Fruit fly (Drosophila melanogaster) whole organism, adult: Measurements from ENCODE around the gene PPP4R2r.

Source experiments
- CG11617 ChIP-seq: fragments of 200-800 bp; sonication (Bioruptor generic); optimal IDR thresholded peaks from 2 replicates; lab custom pipeline; 2017; ENCODE audit warnings: mild to moderate bottlenecking, missing biosample characterization, missing genetic modification reagents, missing genetic modification characterization
- CG12768 ChIP-seq: fragments of 200-800 bp; sonication (Bioruptor generic); optimal IDR thresholded peaks from 2 replicates; lab custom pipeline; 2017; ENCODE audit warnings: missing biosample characterization, missing genetic modification characterization, mild to moderate bottlenecking, moderate library complexity, missing genetic modification reagents
- CG14711 ChIP-seq: fragments of 200-800 bp; sonication (Bioruptor generic); optimal IDR thresholded peaks from 2 replicates; lab custom pipeline; 2018; ENCODE audit warnings: missing biosample characterization, mild to moderate bottlenecking, missing genetic modification characterization, moderate library complexity
- CG1620 ChIP-seq: fragments of 200-800 bp; sonication (Bioruptor generic); optimal IDR thresholded peaks from 2 replicates; lab custom pipeline; 2016; ENCODE audit warnings: missing biosample characterization, missing genetic modification characterization
- CG33017 ChIP-seq: fragments of 200-800 bp; sonication (Bioruptor generic); optimal IDR thresholded peaks from 2 replicates; lab custom pipeline; 2018; ENCODE audit warnings: missing biosample characterization, mild to moderate bottlenecking, missing genetic modification characterization, moderate library complexity
- CG5204 ChIP-seq: fragments of 200-800 bp; sonication (Bioruptor generic); optimal IDR thresholded peaks from 2 replicates; lab custom pipeline; 2016; ENCODE audit warnings: missing biosample characterization, missing genetic modification characterization
- CG7045 ChIP-seq: fragments of 200-800 bp; sonication (Bioruptor generic); optimal IDR thresholded peaks from 2 replicates; lab custom pipeline; 2017; ENCODE audit warnings: missing biosample characterization, mild to moderate bottlenecking, missing genetic modification characterization
- CG7101 ChIP-seq: fragments of 200-800 bp; sonication (Bioruptor generic); optimal IDR thresholded peaks from 2 replicates; lab custom pipeline; 2018; ENCODE audit warnings: missing biosample characterization, mild to moderate bottlenecking, missing genetic modification characterization, moderate library complexity
- Clk ChIP-seq: fragments of 200-800 bp; sonication (Bioruptor generic); optimal IDR thresholded peaks from 2 replicates; lab custom pipeline; 2017; ENCODE audit warnings: missing biosample characterization, missing genetic modification characterization
- Crg-1 ChIP-seq: fragments of 200-800 bp; sonication (Bioruptor generic); optimal IDR thresholded peaks from 2 replicates; lab custom pipeline; 2016; ENCODE audit warnings: missing biosample characterization, missing genetic modification characterization
- Hr96 ChIP-seq: fragments of 200-800 bp; sonication (Bioruptor generic); optimal IDR thresholded peaks from 2 replicates; lab custom pipeline; 2016; ENCODE audit warnings: missing biosample characterization, missing genetic modification characterization
- Mnt ChIP-seq: fragments of 200-800 bp; sonication (Bioruptor generic); optimal IDR thresholded peaks from 2 replicates; lab custom pipeline; 2016; ENCODE audit warnings: missing biosample characterization, mild to moderate bottlenecking, missing genetic modification characterization
- bab1 ChIP-seq: fragments of 200-800 bp; sonication (Bioruptor generic); optimal IDR thresholded peaks from 3 replicates; lab custom pipeline; 2019; ENCODE audit warnings: missing biosample characterization, mild to moderate bottlenecking, missing genetic modification characterization, moderate library complexity
- cic ChIP-seq: fragments of 200-800 bp; sonication (Bioruptor generic); optimal IDR thresholded peaks from 2 replicates; lab custom pipeline; 2017; ENCODE audit warnings: missing biosample characterization, mild to moderate bottlenecking, missing genetic modification characterization, moderate library complexity
- cnc ChIP-seq, 2 experiments: fragments of >200 bp; optimal IDR thresholded peaks; 2 replicates each; lab custom pipeline; 2017
- kay ChIP-seq: fragments of 200-800 bp; sonication (Bioruptor generic); peaks from one replicate; lab custom pipeline; 2016; ENCODE audit warnings: missing biosample characterization, missing genetic modification characterization, borderline replicate concordance
- ovo ChIP-seq: fragments of 200-800 bp; sonication (Bioruptor generic); optimal IDR thresholded peaks from 2 replicates; lab custom pipeline; 2016; ENCODE audit warnings: missing biosample characterization, missing genetic modification characterization
- pad ChIP-seq: fragments of 200-800 bp; sonication (Bioruptor generic); optimal IDR thresholded peaks from 3 replicates; lab custom pipeline; 2017; ENCODE audit warnings: missing biosample characterization, missing genetic modification characterization, mild to moderate bottlenecking, moderate library complexity, missing genetic modification reagents
- tj ChIP-seq: fragments of 200-800 bp; sonication (Bioruptor generic); optimal IDR thresholded peaks from 3 replicates; lab custom pipeline; 2017; ENCODE audit warnings: missing biosample characterization, mild to moderate bottlenecking, missing genetic modification characterization, moderate library complexity
- toe ChIP-seq: fragments of 200-800 bp; sonication (Bioruptor generic); optimal IDR thresholded peaks from 2 replicates; lab custom pipeline; 2016; ENCODE audit warnings: missing biosample characterization, missing genetic modification characterization

The PPP4R2r gene

dm6 chrX:10474625-10475024 is 4.0 kb upstream of the PPP4R2r start, which contains the start of gene nocte:
Gene nocte, minus strand, starts transcription at chrX:10474675.
- TF ChIP-seq CG14711 (tag; lab: Kevin White, UChicago) (peak; percentile 60), Mnt (GFP tag; lab: Kevin White, UChicago) (peak; percentile 51), tj (GFP tag; lab: Kevin White, UChicago) (no peak), CG7101 (tag; lab: Kevin White, UChicago) (peak; percentile 4), cic (GFP tag; lab: Kevin White, UChicago) (no peak), CG11617 (peak; percentile 26), Clk (GFP tag; lab: Kevin White, UChicago) (no peak), cnc (optimal IDR thresholded peaks at IDR 0.05; lab: Kevin White, UChicago) (no peak), bab1 (peak; percentile 50), ovo (GFP tag; lab: Kevin White, UChicago) (peak; percentile 6), CG1620 (GFP tag; lab: Kevin White, UChicago) (peak; percentile 67), Crg-1 (GFP tag; lab: Kevin White, UChicago) (peak; percentile 11), toe (GFP tag; lab: Kevin White, UChicago) (peak; percentile 26), CG5204 (no peak)

dm6 chrX:10484206-10485112 is 5.8 kb downstream of the PPP4R2r start:
- TF ChIP-seq Clk (GFP tag; lab: Kevin White, UChicago) = no peak
- TF ChIP-seq CG7101 (tag; lab: Kevin White, UChicago) = peak; percentile 14
- TF ChIP-seq CG5204 = no peak
- no peak for TF ChIP-seq ovo (GFP tag; lab: Kevin White, UChicago)
- TF ChIP-seq cic (GFP tag; lab: Kevin White, UChicago) = peak; percentile 33
- TF ChIP-seq Hr96 (GFP tag; lab: Kevin White, UChicago) = no peak
- no peak for TF ChIP-seq Crg-1 (GFP tag; lab: Kevin White, UChicago)
- TF ChIP-seq CG11617 = peak; percentile 15
- TF ChIP-seq cnc (optimal IDR thresholded peaks at IDR 0.05; lab: Kevin White, UChicago) = no peak
- no peak for TF ChIP-seq bab1
- TF ChIP-seq tj (GFP tag; lab: Kevin White, UChicago) = no peak
- no peak for TF ChIP-seq kay (GFP tag; lab: Kevin White, UChicago)
- TF ChIP-seq CG33017 (tag; lab: Kevin White, UChicago) = no peak
- TF ChIP-seq Mnt (GFP tag; lab: Kevin White, UChicago) = peak; percentile 32

dm6 chrX:10486144-10487030 is 7.7 kb downstream of the PPP4R2r start:
- no peak for TF ChIP-seq Crg-1 (GFP tag; lab: Kevin White, UChicago)
- peak; percentile 85 for TF ChIP-seq kay (GFP tag; lab: Kevin White, UChicago)
- TF ChIP-seq CG14711 (tag; lab: Kevin White, UChicago) = peak; percentile 65
- TF ChIP-seq CG12768 (GFP tag; lab: Kevin White, UChicago) = peak; percentile 64
- TF ChIP-seq bab1 = peak; percentile 68
- TF ChIP-seq CG33017 (tag; lab: Kevin White, UChicago) = peak; percentile 70
- TF ChIP-seq ovo (GFP tag; lab: Kevin White, UChicago) = peak; percentile 52
- TF ChIP-seq CG7101 (tag; lab: Kevin White, UChicago) = peak; percentile 90
- peak; percentile 39 for TF ChIP-seq Clk (GFP tag; lab: Kevin White, UChicago)
- peak; percentile 73 for TF ChIP-seq CG5204
- TF ChIP-seq cic (GFP tag; lab: Kevin White, UChicago) = peak; percentile 85
- TF ChIP-seq CG11617 = peak; percentile 92
- TF ChIP-seq CG7045 = peak; percentile 63
- peak; percentile 69 for TF ChIP-seq pad (GFP tag; lab: Kevin White, UChicago)
- peak; percentile 88 for TF ChIP-seq Hr96 (GFP tag; lab: Kevin White, UChicago)
- TF ChIP-seq cnc (optimal IDR thresholded peaks at IDR 0.05; lab: Kevin White, UChicago) = no peak
- peak; percentile 65 for TF ChIP-seq toe (GFP tag; lab: Kevin White, UChicago)
- TF ChIP-seq tj (GFP tag; lab: Kevin White, UChicago) = peak; percentile 98
- TF ChIP-seq CG1620 (GFP tag; lab: Kevin White, UChicago) = peak; percentile 4
- peak; percentile 88 for TF ChIP-seq Mnt (GFP tag; lab: Kevin White, UChicago)

- no peak for TF ChIP-seq toe (GFP tag; lab: Kevin White, UChicago)
- no peak for TF ChIP-seq CG12768 (GFP tag; lab: Kevin White, UChicago)
- no peak for TF ChIP-seq CG7101 (tag; lab: Kevin White, UChicago)
- TF ChIP-seq Hr96 (GFP tag; lab: Kevin White, UChicago) = no peak
- no peak for TF ChIP-seq kay (GFP tag; lab: Kevin White, UChicago)
- TF ChIP-seq cnc (optimal IDR thresholded peaks at IDR 0.05; lab: Kevin White, UChicago) = no peak
- no peak for TF ChIP-seq CG7045
- no peak for TF ChIP-seq CG14711 (tag; lab: Kevin White, UChicago)
These were observed 8.5 kb downstream of the PPP4R2r start, which contains the start of gene CG32687 for dm6 chrX:10487105-10487504. Gene CG32687, minus strand, starts transcription at chrX:10487205.
